Worm (Caenorhabditis elegans) whole organism, L4/young adult: ENCODE results near the gene lec-8.

Source experiments
- W03F9.2 ChIP-seq: fragments of 150-350 bp; optimal IDR thresholded peaks from 2 replicates; lab custom pipeline; 2014; ENCODE audit warnings: missing biosample characterization, missing genetic modification characterization
- dao-5 ChIP-seq: sonication (generic microtip); optimal IDR thresholded peaks from 2 replicates; lab custom pipeline; 2016; ENCODE audit warnings: missing genotype, missing genetic modification characterization, moderate library complexity, missing compliant biosample characterization

DNA sequence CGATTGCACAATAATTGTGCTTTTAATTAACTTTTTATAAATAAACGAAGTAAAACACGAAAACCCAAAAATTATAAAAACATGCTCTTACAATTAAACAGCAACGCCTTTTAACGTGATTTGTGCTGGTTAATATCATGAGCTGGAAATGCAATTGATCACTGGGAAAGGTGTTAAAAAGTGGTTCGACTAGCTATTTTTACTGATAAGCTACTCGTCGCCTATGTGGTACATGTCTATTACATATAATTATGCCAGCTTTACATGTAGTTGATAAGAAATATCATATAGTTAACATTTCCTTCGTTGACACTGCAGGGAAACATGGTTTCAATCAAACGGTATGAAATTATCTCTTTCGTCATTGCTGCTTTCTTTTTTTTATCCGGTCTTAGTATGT is 7.7 kb downstream of the lec-8 start, which contains the start of gene scav-5:
- TF ChIP-seq W03F9.2 (tag; lab: Kevin White, UChicago), result no peak
- no peak for TF ChIP-seq dao-5 (tag; lab: Kevin White, UChicago)
